Worm (Caenorhabditis elegans) whole organism, L1 larva: Measurements from ENCODE around the gene frpr-6.
A peak's percentile ranks its signal among the peaks of the same experiment; 100 is the strongest.

Experiments
- C04F5.9 ChIP-seq: sonication (generic microtip); optimal IDR thresholded peaks from 2 replicates; lab custom pipeline; 2016; ENCODE audit warnings: missing genetic modification characterization, missing compliant biosample characterization
- C16A3.4 ChIP-seq: fragments of 150-350 bp; optimal IDR thresholded peaks from 2 replicates; lab custom pipeline; 2014; ENCODE audit warnings: missing biosample characterization, missing genetic modification characterization
- alr-1 ChIP-seq: fragments of 200-800 bp; sonication (Bioruptor generic); optimal IDR thresholded peaks from 2 replicates; lab custom pipeline; 2018; ENCODE audit warnings: borderline replicate concordance, mild to moderate bottlenecking, missing genetic modification characterization, missing compliant biosample characterization
- aly-2 ChIP-seq: fragments of 150-350 bp; optimal IDR thresholded peaks from 2 replicates; lab custom pipeline; 2014; ENCODE audit warnings: missing biosample characterization, missing genetic modification characterization
- ama-1 ChIP-seq: fragments of 150-350 bp; optimal IDR thresholded peaks from 2 replicates; lab custom pipeline; 2014
- blmp-1 ChIP-seq: fragments of 150-350 bp; optimal IDR thresholded peaks from 2 replicates; lab custom pipeline; 2014; ENCODE audit warnings: missing biosample characterization, missing genetic modification characterization
- ces-1 ChIP-seq: fragments of 150-350 bp; optimal IDR thresholded peaks from 2 replicates; lab custom pipeline; 2014; ENCODE audit warnings: missing biosample characterization, missing genetic modification reagents, missing genetic modification characterization
- dsc-1 ChIP-seq: sonication (generic microtip); optimal IDR thresholded peaks from 2 replicates; lab custom pipeline; 2016; ENCODE audit warnings: mild to moderate bottlenecking, missing genetic modification characterization, missing compliant biosample characterization
- efl-1 ChIP-seq, 4 experiments: fragments of 150-350 bp; optimal IDR thresholded peaks in 3 of 4; peaks in 1 of 4; 1 replicate in 1 of 4; 2 replicates in 3 of 4; lab custom pipeline; 2014; ENCODE audit warnings: missing biosample characterization in 2 of 4, missing genetic modification characterization in 2 of 4, missing genetic modification reagents in 2 of 4
- efl-3 ChIP-seq: fragments of 200-800 bp; sonication (Bioruptor generic); optimal IDR thresholded peaks from 2 replicates; lab custom pipeline; 2018; ENCODE audit warnings: mild to moderate bottlenecking, missing genetic modification characterization, missing compliant biosample characterization
- egl-13 ChIP-seq: sonication (generic microtip); optimal IDR thresholded peaks from 2 replicates; lab custom pipeline; 2016; ENCODE audit warnings: missing genotype, missing genetic modification reagents, missing genetic modification characterization, missing compliant biosample characterization
- egl-27 ChIP-seq, 2 experiments: fragments of 150-350 bp in 1 of 2; sonication (generic microtip); optimal IDR thresholded peaks; 3 replicates each; lab custom pipeline; 2017 to 2018; ENCODE audit warnings: missing biosample characterization in 2 of 2, missing genetic modification characterization in 2 of 2, missing genetic modification reagents in 2 of 2
- elt-2 ChIP-seq: sonication (generic microtip); optimal IDR thresholded peaks from 2 replicates; lab custom pipeline; 2016; ENCODE audit warnings: missing genetic modification characterization, mild to moderate bottlenecking, inconsistent platforms, missing compliant biosample characterization, missing genetic modification reagents
- fkh-10 ChIP-seq: sonication (generic microtip); optimal IDR thresholded peaks from 2 replicates; lab custom pipeline; 2017; ENCODE audit warnings: missing biosample characterization, missing genetic modification reagents, missing genetic modification characterization
- isw-1 ChIP-seq: fragments of 200-800 bp; sonication (Bioruptor generic); IDR thresholded peaks from 2 replicates; pipeline ENCODE4 v1.3.6; 2022; ENCODE audit warnings: missing genetic modification characterization, missing compliant biosample characterization
- lin-13 ChIP-seq: fragments of 150-350 bp; optimal IDR thresholded peaks from 2 replicates; lab custom pipeline; 2014; ENCODE audit warnings: missing biosample characterization, missing genetic modification reagents, missing genetic modification characterization
- lin-14 ChIP-seq: fragments of 200-800 bp; sonication (Bioruptor generic); optimal IDR thresholded peaks from 2 replicates; lab custom pipeline; 2018; ENCODE audit warnings: mild to moderate bottlenecking, missing genetic modification characterization, moderate library complexity, missing compliant biosample characterization
- lin-15B ChIP-seq: fragments of 150-350 bp; sonication (generic microtip); optimal IDR thresholded peaks from 3 replicates; lab custom pipeline; 2014; ENCODE audit warnings: missing biosample characterization, missing genetic modification characterization
- lin-39 ChIP-seq: fragments of 150-350 bp; optimal IDR thresholded peaks from 2 replicates; lab custom pipeline; 2014; ENCODE audit warnings: missing biosample characterization, missing genetic modification reagents, missing genetic modification characterization
- lir-3 ChIP-seq: sonication (generic microtip); optimal IDR thresholded peaks from 2 replicates; lab custom pipeline; 2016; ENCODE audit warnings: mild to moderate bottlenecking, missing genetic modification characterization, moderate library complexity, missing compliant biosample characterization; ENCODE audit not compliant: poor library complexity
- lsy-2 ChIP-seq, 2 experiments: fragments of 150-350 bp; optimal IDR thresholded peaks; 2 replicates each; lab custom pipeline; 2014; ENCODE audit warnings: missing biosample characterization in 2 of 2, missing genetic modification characterization in 2 of 2
- mdl-1 ChIP-seq, 2 experiments: fragments of 150-350 bp; optimal IDR thresholded peaks; 2 replicates each; lab custom pipeline; 2014 to 2017; ENCODE audit warnings: missing biosample characterization in 2 of 2, missing genetic modification characterization in 2 of 2, inconsistent platforms in 1 of 2
- nhr-11 ChIP-seq: fragments of 150-350 bp; optimal IDR thresholded peaks from 2 replicates; lab custom pipeline; 2014; ENCODE audit warnings: missing biosample characterization, missing genetic modification characterization
- nhr-12 ChIP-seq: sonication (generic microtip); optimal IDR thresholded peaks from 2 replicates; lab custom pipeline; 2017; ENCODE audit warnings: missing biosample characterization, missing genetic modification characterization
- nhr-20 ChIP-seq: sonication (generic microtip); optimal IDR thresholded peaks from 2 replicates; lab custom pipeline; 2016; ENCODE audit warnings: mild to moderate bottlenecking, missing genetic modification characterization, missing compliant biosample characterization
- nhr-71 ChIP-seq: sonication (generic microtip); optimal IDR thresholded peaks from 2 replicates; lab custom pipeline; 2016; ENCODE audit warnings: mild to moderate bottlenecking, missing genetic modification characterization, moderate library complexity, missing compliant biosample characterization
- nhr-90 ChIP-seq: sonication (generic microtip); optimal IDR thresholded peaks from 2 replicates; lab custom pipeline; 2016; ENCODE audit warnings: mild to moderate bottlenecking, missing genetic modification characterization, missing compliant biosample characterization; ENCODE audit not compliant: poor library complexity
- pag-3 ChIP-seq: sonication (generic microtip); optimal IDR thresholded peaks from 2 replicates; lab custom pipeline; 2017; ENCODE audit warnings: missing genetic modification characterization, mild to moderate bottlenecking, missing compliant biosample characterization, antibody characterized with exemption, borderline replicate concordance; ENCODE audit not compliant: insufficient read depth
- pqm-1 ChIP-seq: sonication (generic microtip); optimal IDR thresholded peaks from 3 replicates; lab custom pipeline; 2017; ENCODE audit warnings: missing biosample characterization, missing genetic modification characterization
- rnt-1 ChIP-seq: sonication (generic microtip); optimal IDR thresholded peaks from 2 replicates; lab custom pipeline; 2016; ENCODE audit warnings: mild to moderate bottlenecking, missing genetic modification characterization, moderate library complexity, missing compliant biosample characterization
- snpc-4 ChIP-seq: fragments of 150-350 bp; optimal IDR thresholded peaks from 2 replicates; lab custom pipeline; 2014; ENCODE audit warnings: missing biosample characterization, missing genetic modification characterization
- sox-4 ChIP-seq: sonication (generic microtip); optimal IDR thresholded peaks from 2 replicates; lab custom pipeline; 2016; ENCODE audit warnings: missing genetic modification characterization, missing compliant biosample characterization
- sptf-1 ChIP-seq: fragments of 150-350 bp; optimal IDR thresholded peaks from 2 replicates; lab custom pipeline; 2014; ENCODE audit warnings: missing biosample characterization, missing genetic modification characterization
- sup-37 ChIP-seq: fragments of 200-800 bp; sonication (Bioruptor generic); optimal IDR thresholded peaks from 2 replicates; lab custom pipeline; 2018; ENCODE audit warnings: mild to moderate bottlenecking, missing genetic modification characterization, missing compliant biosample characterization
- swsn-7 ChIP-seq: sonication (generic microtip); optimal IDR thresholded peaks from 2 replicates; lab custom pipeline; 2016; ENCODE audit warnings: missing genetic modification characterization, missing compliant biosample characterization
- unc-130 ChIP-seq: fragments of 150-350 bp; optimal IDR thresholded peaks from 2 replicates; lab custom pipeline; 2017; ENCODE audit warnings: missing biosample characterization, missing genetic modification characterization, inconsistent platforms
- unc-30 ChIP-seq: sonication (generic microtip); optimal IDR thresholded peaks from 2 replicates; lab custom pipeline; 2017; ENCODE audit warnings: missing biosample characterization, missing genetic modification characterization
- xbp-1 ChIP-seq: sonication (generic microtip); optimal IDR thresholded peaks from 2 replicates; lab custom pipeline; 2016; ENCODE audit warnings: missing genetic modification characterization, missing compliant biosample characterization
- zip-4 ChIP-seq: fragments of 200-800 bp; sonication (Bioruptor generic); optimal IDR thresholded peaks from 2 replicates; lab custom pipeline; 2018; ENCODE audit warnings: mild to moderate bottlenecking, missing genetic modification characterization, moderate library complexity, missing compliant biosample characterization
- ztf-11 ChIP-seq, 2 experiments: sonication (generic microtip); optimal IDR thresholded peaks; 2 replicates each; lab custom pipeline; 2016 to 2017; ENCODE audit warnings: missing genetic modification characterization in 2 of 2, missing biosample characterization in 1 of 2, missing compliant biosample characterization in 1 of 2

Gene frpr-6

ce11 chrV:9122004-9122403, 21.0 kb upstream of the frpr-6 start, which contains the start of gene F21C10.13:
TSS of gene F21C10.13 (plus strand) at chrV:9122304.
- TF ChIP-seq C16A3.4 (tag; lab: Kevin White, UChicago): no peak
- TF ChIP-seq efl-1 (optimal IDR thresholded peaks at IDR 0.05; lab: Kevin White, UChicago): no peak
- TF ChIP-seq efl-1 (GFP tag; optimal IDR thresholded peaks at IDR 0.05 in 1 of 2; lab: Kevin White, UChicago): peak in 1 of 2 experiments; percentile 52

DNA sequence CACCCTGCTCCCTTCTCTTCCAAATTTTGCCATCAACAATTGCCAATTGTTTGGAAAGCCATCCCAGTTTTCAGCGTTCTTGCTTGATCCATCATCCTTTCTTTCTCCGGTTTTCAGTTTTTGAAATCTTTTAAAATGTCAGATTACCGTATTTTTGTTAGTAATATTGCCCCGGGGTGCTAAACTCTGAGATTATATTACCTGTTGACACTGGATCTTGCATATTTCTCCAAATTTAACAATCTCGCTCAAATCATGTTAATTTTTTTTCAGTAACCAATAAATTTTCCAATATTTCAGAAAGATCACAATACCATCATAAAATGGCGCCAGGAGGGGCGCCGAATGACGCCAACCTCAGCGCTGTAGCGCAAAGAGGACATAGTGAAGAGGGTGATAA, 11.5 kb upstream of the frpr-6 start, which contains the start of gene F21C10.7:
TSS of gene F21C10.7 (plus strand) at position 301 of the 400 bp plus-strand sequence.
- no peak for TF ChIP-seq nhr-12
- no peak for TF ChIP-seq sptf-1 (tag; lab: Kevin White, UChicago)
- TF ChIP-seq sup-37: no peak
- TF ChIP-seq efl-3 (GFP tag; lab: Kevin White, UChicago): no peak
- TF ChIP-seq ztf-11 (tag; optimal IDR thresholded peaks at IDR 0.05; lab: Kevin White, UChicago): no peak
- no peak for TF ChIP-seq aly-2 (tag; lab: Kevin White, UChicago)
- no peak for TF ChIP-seq dsc-1 (tag; lab: Kevin White, UChicago)
- no peak for TF ChIP-seq isw-1
- no peak for TF ChIP-seq pag-3 (tag; lab: Kevin White, UChicago)
- TF ChIP-seq ces-1: no peak
- TF ChIP-seq C04F5.9 (tag; lab: Kevin White, UChicago): no peak
- no peak for TF ChIP-seq egl-13 (tag; lab: Kevin White, UChicago)

- TF ChIP-seq rnt-1 (tag; lab: Kevin White, UChicago) (peak; percentile 9), blmp-1 (no peak), lin-14 (GFP tag; lab: Kevin White, UChicago) (peak; percentile 76)
- TF ChIP-seq, all 84 proteins: peak for 2
Measured at ce11 chrV:9111957-9112356, 11.0 kb upstream of the frpr-6 start.

ce11 chrV:9109281-9109680, 8.3 kb upstream of the frpr-6 start, which contains the start of gene pqn-31:
TSS of gene pqn-31 (plus strand) at chrV:9109581.
- no peak for TF ChIP-seq C04F5.9 (tag; lab: Kevin White, UChicago)
- TF ChIP-seq lin-14 (GFP tag; lab: Kevin White, UChicago): no peak
- TF ChIP-seq sox-4 (tag; lab: Kevin White, UChicago): no peak
- TF ChIP-seq nhr-90: no peak

DNA sequence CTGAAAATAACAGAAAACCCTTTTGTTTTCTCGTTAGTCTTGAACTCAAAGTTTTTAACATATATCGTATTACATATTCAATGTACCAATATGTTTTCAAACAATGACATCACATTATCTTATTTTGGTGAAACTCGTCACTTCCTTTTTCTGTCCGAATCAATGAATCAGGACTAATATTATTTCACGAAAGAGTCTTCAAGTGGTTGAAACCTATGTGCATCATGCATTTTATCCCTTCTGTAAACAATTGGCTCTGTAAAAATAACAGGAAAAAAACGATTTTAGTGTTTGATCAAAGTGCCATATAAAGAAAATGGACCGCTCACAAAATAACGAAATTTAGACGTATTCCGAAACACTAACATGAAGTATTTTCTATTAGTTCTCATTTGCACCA, 7.3 kb upstream of the frpr-6 start, which contains the start of gene F21C10.18:
TSS of gene F21C10.18 (plus strand) at position 301 of the 400 bp plus-strand sequence.
- no peak for TF ChIP-seq pqm-1 (tag; lab: Kevin White, UChicago)
- no peak for TF ChIP-seq egl-27 (tag; optimal IDR thresholded peaks at IDR 0.05; lab: Kevin White, UChicago)
- TF ChIP-seq aly-2 (tag; lab: Kevin White, UChicago): no peak
- no peak for TF ChIP-seq sox-4 (tag; lab: Kevin White, UChicago)
- no peak for TF ChIP-seq unc-30
- TF ChIP-seq unc-130: no peak
- no peak for TF ChIP-seq lin-15B
- no peak for TF ChIP-seq alr-1 (tag; lab: Kevin White, UChicago)
- TF ChIP-seq zip-4 (GFP tag; lab: Kevin White, UChicago): no peak
- TF ChIP-seq snpc-4: no peak
- no peak for TF ChIP-seq ama-1 (lab: Kevin White, UChicago)
- no peak for TF ChIP-seq xbp-1 (tag; lab: Kevin White, UChicago)
- TF ChIP-seq pag-3 (tag; lab: Kevin White, UChicago): no peak
- no peak for TF ChIP-seq nhr-11
- TF ChIP-seq, all 84 proteins: peak for 0

DNA sequence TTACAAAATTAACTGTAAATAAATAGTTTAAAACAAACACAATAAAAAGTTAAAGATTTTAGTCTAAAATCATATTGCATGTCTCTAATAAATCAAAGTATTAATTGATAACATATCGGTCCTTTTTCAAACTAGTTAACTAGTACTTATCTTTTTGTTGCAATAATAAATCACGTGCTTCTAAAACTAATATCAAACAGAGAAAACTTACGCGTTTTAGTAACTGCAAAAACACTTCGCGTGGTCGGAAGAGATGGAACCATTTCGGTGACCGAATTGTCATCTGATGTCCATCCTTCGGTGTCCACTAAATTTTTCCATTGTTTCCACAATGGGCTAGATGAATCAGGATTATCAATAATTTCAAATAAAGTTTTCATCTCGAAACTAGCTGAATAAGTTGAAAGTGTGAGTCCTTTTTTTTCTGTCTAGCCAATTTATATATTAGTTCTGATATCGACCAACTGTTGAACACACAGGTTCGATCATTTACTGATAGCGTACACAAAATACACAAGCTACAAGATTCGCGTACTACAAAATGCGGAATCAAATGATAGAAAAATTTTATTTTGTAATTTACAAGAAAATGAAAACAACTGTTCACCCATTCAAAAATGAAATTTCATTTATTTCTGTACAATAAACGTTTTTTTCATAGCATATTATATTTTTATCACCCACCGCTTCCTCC, 2.5 kb downstream of the frpr-6 start, which contains the start of gene F21C10.9:
TSS of gene F21C10.9 (minus strand) at position 417 of the 694 bp plus-strand sequence.
- no peak for TF ChIP-seq alr-1 (tag; lab: Kevin White, UChicago)
- TF ChIP-seq sptf-1 (tag; lab: Kevin White, UChicago): no peak
- no peak for TF ChIP-seq lsy-2 (tag; optimal IDR thresholded peaks at IDR 0.05; lab: Kevin White, UChicago)
- TF ChIP-seq lir-3: no peak
- no peak for TF ChIP-seq zip-4 (GFP tag; lab: Kevin White, UChicago)
- TF ChIP-seq fkh-10: no peak
- no peak for TF ChIP-seq lin-39
- no peak for TF ChIP-seq efl-1 (optimal IDR thresholded peaks at IDR 0.05; lab: Kevin White, UChicago)
- TF ChIP-seq efl-1 (GFP tag; optimal IDR thresholded peaks at IDR 0.05 in 1 of 2; lab: Kevin White, UChicago): peak in 1 of 2 experiments; percentile 53
- TF ChIP-seq nhr-20: peak; percentile 57
- TF ChIP-seq unc-130: no peak
- TF ChIP-seq lin-15B: no peak
- no peak for TF ChIP-seq lin-13
- peak; percentile 50 for TF ChIP-seq nhr-71
- no peak for TF ChIP-seq swsn-7 (tag; lab: Kevin White, UChicago)
- peak in 1 of 2 experiments; percentile 16 for TF ChIP-seq mdl-1 (tag; optimal IDR thresholded peaks at IDR 0.05; lab: Kevin White, UChicago)
- TF ChIP-seq egl-27 (tag; optimal IDR thresholded peaks at IDR 0.05; lab: Kevin White, UChicago): no peak
- peak; percentile 5 for TF ChIP-seq elt-2 (tag; lab: Kevin White, UChicago)
